Fruit fly (Drosophila melanogaster) whole organism, pupa: ENCODE data around the gene CG13055.

ENCODE experiments used
- CG10348 ChIP-seq: fragments of 200-800 bp; sonication (Bioruptor generic); IDR thresholded peaks from 2 replicates; pipeline ENCODE4 v1.3.6; 2022; ENCODE audit warnings: missing biosample characterization, missing genetic modification characterization
- CG12605 ChIP-seq: fragments of 200-800 bp; sonication (Bioruptor generic); IDR thresholded peaks from 2 replicates; pipeline ENCODE4 v1.3.6; 2022; ENCODE audit warnings: missing biosample characterization, missing genetic modification characterization
- CG13204 ChIP-seq: fragments of 200-800 bp; sonication (Bioruptor generic); optimal IDR thresholded peaks from 2 replicates; lab custom pipeline; 2018; ENCODE audit warnings: missing biosample characterization, mild to moderate bottlenecking, missing genetic modification characterization, moderate library complexity
- CG14655 ChIP-seq: fragments of 200-800 bp; sonication (Bioruptor generic); optimal IDR thresholded peaks from 3 replicates; lab custom pipeline; 2017; ENCODE audit warnings: mild to moderate bottlenecking, missing biosample characterization, missing genetic modification reagents, missing genetic modification characterization
- CG15710 ChIP-seq: fragments of 200-800 bp; sonication (Bioruptor generic); optimal IDR thresholded peaks from 2 replicates; lab custom pipeline; 2018; ENCODE audit warnings: missing biosample characterization, mild to moderate bottlenecking, missing genetic modification characterization, moderate library complexity
- CG17806 ChIP-seq: fragments of 200-800 bp; sonication (Bioruptor generic); optimal IDR thresholded peaks from 2 replicates; lab custom pipeline; 2018; ENCODE audit warnings: missing biosample characterization, mild to moderate bottlenecking, missing genetic modification characterization, moderate library complexity
- CG32121 ChIP-seq: fragments of 200-800 bp; sonication (Bioruptor generic); IDR thresholded peaks from 2 replicates; pipeline ENCODE4 v1.3.6; 2022; ENCODE audit warnings: missing biosample characterization, missing genetic modification characterization
- CG34367 ChIP-seq: fragments of 200-800 bp; sonication (Bioruptor generic); optimal IDR thresholded peaks from 2 replicates; lab custom pipeline; 2018; ENCODE audit warnings: missing biosample characterization, mild to moderate bottlenecking, missing genetic modification characterization
- CG4496 ChIP-seq: fragments of 200-800 bp; sonication (Bioruptor generic); IDR thresholded peaks from 3 replicates; pipeline ENCODE4 v1.3.6; 2022; ENCODE audit warnings: missing biosample characterization, missing genetic modification characterization
- CG8159 ChIP-seq: fragments of 200-800 bp; sonication (Bioruptor generic); optimal IDR thresholded peaks from 3 replicates; lab custom pipeline; 2018; ENCODE audit warnings: missing biosample characterization, mild to moderate bottlenecking, missing genetic modification characterization, moderate library complexity
- CG8301 ChIP-seq: fragments of 200-800 bp; sonication (Bioruptor generic); optimal IDR thresholded peaks from 2 replicates; lab custom pipeline; 2018; ENCODE audit warnings: missing biosample characterization, mild to moderate bottlenecking, missing genetic modification characterization
- CG9948 ChIP-seq: fragments of 200-800 bp; sonication (Bioruptor generic); optimal IDR thresholded peaks from 2 replicates; lab custom pipeline; 2018; ENCODE audit warnings: missing biosample characterization, mild to moderate bottlenecking, missing genetic modification characterization, moderate library complexity
- D1 ChIP-seq: fragments of 200-800 bp; sonication (Bioruptor generic); optimal IDR thresholded peaks from 2 replicates; lab custom pipeline; 2018; ENCODE audit warnings: missing biosample characterization, mild to moderate bottlenecking, missing genetic modification characterization, moderate library complexity
- EcR ChIP-seq: fragments of 200-800 bp; sonication (Bioruptor generic); optimal IDR thresholded peaks from 3 replicates; lab custom pipeline; 2019; ENCODE audit warnings: missing biosample characterization, missing genetic modification characterization, mild to moderate bottlenecking, moderate library complexity, missing genetic modification reagents
- Ets98B ChIP-seq: fragments of 200-800 bp; sonication (Bioruptor generic); IDR thresholded peaks from 2 replicates; pipeline ENCODE4 v1.3.6; 2022; ENCODE audit warnings: missing biosample characterization, missing genetic modification characterization
- Pif1A ChIP-seq: fragments of 200-800 bp; sonication (Bioruptor generic); optimal IDR thresholded peaks from 3 replicates; lab custom pipeline; 2016; ENCODE audit warnings: missing biosample characterization, missing genetic modification characterization
- Pif1B ChIP-seq: fragments of 200-800 bp; sonication (Bioruptor generic); optimal IDR thresholded peaks from 3 replicates; lab custom pipeline; 2016; ENCODE audit warnings: missing biosample characterization, missing genetic modification characterization
- Snoo ChIP-seq: fragments of 200-800 bp; sonication (Bioruptor generic); optimal IDR thresholded peaks from 3 replicates; lab custom pipeline; 2017; ENCODE audit warnings: missing biosample characterization, mild to moderate bottlenecking, missing genetic modification characterization, inconsistent platforms
- fd96Ca ChIP-seq: fragments of 200-800 bp; sonication (Bioruptor generic); IDR thresholded peaks from 3 replicates; pipeline ENCODE4 v1.3.6; 2022; ENCODE audit warnings: missing biosample characterization, missing genetic modification characterization
- gl ChIP-seq: fragments of 200-800 bp; sonication (Bioruptor generic); optimal IDR thresholded peaks from 2 replicates; lab custom pipeline; 2018; ENCODE audit warnings: missing biosample characterization, mild to moderate bottlenecking, missing genetic modification characterization
- rn ChIP-seq: fragments of 200-800 bp; sonication (Bioruptor generic); IDR thresholded peaks from 2 replicates; pipeline ENCODE4 v1.3.6; 2022; ENCODE audit warnings: missing biosample characterization, missing genetic modification characterization

Gene CG13055

DNA sequence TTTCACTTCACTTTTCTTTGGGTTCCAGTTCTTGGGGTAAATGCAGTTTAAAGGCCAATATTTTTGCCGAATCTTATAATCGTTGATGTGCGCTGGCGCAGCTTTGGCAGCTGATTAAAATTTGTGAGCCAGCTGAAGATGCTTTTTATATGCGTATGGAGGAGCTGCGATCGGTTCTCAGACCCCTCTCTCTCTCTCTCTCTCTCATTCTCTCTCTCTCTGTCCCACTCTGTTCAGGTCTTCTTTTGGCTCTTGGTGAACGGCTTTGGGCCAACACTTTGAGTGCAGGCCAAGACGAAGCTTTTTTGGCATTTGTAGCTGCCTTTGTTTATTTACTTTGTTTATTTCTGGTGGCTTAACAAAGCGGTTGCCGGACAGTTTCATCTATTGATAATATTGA lies 36.2 kb upstream of the CG13055 start, which contains the start of gene CG13046:
Gene CG13046 (minus strand): TSS at position 101 of the 400 bp plus-strand sequence.
- no peak for TF ChIP-seq Snoo
- TF ChIP-seq, all 21 proteins: peak for 0

DNA sequence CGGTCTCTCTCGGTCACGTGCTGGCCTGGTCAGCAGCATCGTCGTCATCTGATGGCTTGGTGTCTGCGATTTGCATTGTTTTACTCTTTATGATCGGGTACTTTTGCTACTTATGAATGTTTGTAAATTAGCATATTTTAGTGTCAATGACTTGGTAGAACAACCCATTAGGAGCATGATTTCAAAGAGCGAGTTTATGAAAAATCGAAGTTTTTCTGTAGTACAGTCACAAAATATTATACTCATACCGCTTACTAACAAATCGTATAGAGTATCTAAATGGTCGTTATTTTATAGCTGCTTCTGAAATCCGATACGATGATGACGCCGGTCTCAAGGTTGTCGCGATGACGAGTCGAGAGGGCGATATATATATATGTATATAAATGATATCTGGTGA lies 34.1 kb upstream of the CG13055 start:
- TF ChIP-seq CG17806 (peak; percentile 76), Pif1B (peak; percentile 56), CG15710 (peak; percentile 86), CG9948 (tag; lab: Kevin White, UChicago) (peak; percentile 70), Pif1A (peak; percentile 65), CG8159 (tag; lab: Kevin White, UChicago) (peak; percentile 89), rn (no peak), CG8301 (tag; lab: Kevin White, UChicago) (no peak), CG32121 (GFP tag; lab: Robert Waterston, UW) (no peak), D1 (peak; percentile 62), CG34367 (tag; lab: Kevin White, UChicago) (peak; percentile 67), Snoo (peak; percentile 7), CG4496 (GFP tag; lab: Robert Waterston, UW) (no peak), gl (peak; percentile 53), EcR (GFP tag; lab: Kevin White, UChicago) (peak; percentile 87), CG12605 (GFP tag; lab: Robert Waterston, UW) (no peak), CG14655 (peak; percentile 27), Ets98B (GFP tag; lab: Robert Waterston, UW) (no peak), CG13204 (GFP tag; lab: Kevin White, UChicago) (peak; percentile 33)

DNA sequence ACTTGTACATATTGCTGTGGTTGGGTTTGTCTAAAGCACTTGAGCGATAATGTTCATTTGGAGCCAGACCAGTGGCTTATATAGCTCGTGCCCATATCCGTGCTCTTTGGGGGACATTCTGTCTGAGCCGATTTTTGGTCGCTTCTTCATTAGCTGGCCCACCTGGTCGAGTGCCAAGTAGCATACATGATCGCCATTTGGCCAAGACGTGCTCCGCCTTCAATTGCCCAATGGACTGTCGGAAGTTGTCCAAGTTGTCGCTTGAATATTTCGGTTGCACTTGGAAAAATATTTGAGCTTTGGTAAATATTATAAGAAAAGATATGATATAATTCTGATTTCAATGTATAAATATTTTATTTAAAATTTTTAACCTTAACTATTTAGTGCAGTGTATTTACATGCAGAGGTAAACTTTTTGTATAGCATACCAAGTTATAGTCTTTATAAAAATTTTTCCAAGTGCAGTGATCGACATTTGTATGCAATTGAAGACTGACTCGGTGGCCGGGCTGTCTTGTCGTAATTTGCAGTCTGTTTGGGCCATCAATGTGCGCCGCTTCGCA lies 33.3 kb upstream of the CG13055 start, which contains the start of gene CG13047:
Gene CG13047 (minus strand): TSS at position 51 of the 566 bp plus-strand sequence.
- TF ChIP-seq CG8159 (tag; lab: Kevin White, UChicago): peak; percentile 55
- TF ChIP-seq CG9948 (tag; lab: Kevin White, UChicago): peak; percentile 52
- TF ChIP-seq CG13204 (GFP tag; lab: Kevin White, UChicago): no peak
- peak; percentile 1 for TF ChIP-seq CG34367 (tag; lab: Kevin White, UChicago)
- TF ChIP-seq CG14655: peak; percentile 17
- peak; percentile 33 for TF ChIP-seq CG17806
- 0 out of 3 replicates have a peak, but pooled peaks have one; percentile 17 for TF ChIP-seq CG4496 (GFP tag; lab: Robert Waterston, UW)
- TF ChIP-seq CG15710: peak; percentile 29
- TF ChIP-seq fd96Ca: no peak
- TF ChIP-seq CG12605 (GFP tag; lab: Robert Waterston, UW): no peak

DNA sequence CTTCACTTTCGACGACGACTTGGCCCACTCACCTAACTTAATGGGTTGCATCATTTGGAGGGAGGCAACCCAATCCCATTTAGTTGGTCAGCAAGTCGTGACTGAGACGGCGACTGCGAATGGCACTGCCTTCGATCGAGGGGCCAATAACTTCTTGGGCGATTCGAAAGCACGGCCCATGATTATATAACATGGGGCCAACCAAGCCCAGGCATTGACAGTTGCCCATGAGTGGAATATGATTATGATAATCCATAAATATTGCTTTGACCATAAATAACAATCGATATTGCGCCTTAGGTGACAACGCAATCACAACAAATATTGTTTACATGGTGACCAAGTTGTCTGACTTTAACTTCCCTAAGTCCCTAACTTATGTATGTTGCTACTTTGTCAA lies 31.7 kb upstream of the CG13055 start, which contains the start of gene CG13048:
Gene CG13048 (minus strand): TSS at position 101 of the 400 bp plus-strand sequence.
- TF ChIP-seq CG10348 (GFP tag; lab: Robert Waterston, UW) (0 out of 2 replicates have a peak, but pooled peaks have one; percentile 16), CG34367 (tag; lab: Kevin White, UChicago) (no peak), Snoo (no peak)

DNA sequence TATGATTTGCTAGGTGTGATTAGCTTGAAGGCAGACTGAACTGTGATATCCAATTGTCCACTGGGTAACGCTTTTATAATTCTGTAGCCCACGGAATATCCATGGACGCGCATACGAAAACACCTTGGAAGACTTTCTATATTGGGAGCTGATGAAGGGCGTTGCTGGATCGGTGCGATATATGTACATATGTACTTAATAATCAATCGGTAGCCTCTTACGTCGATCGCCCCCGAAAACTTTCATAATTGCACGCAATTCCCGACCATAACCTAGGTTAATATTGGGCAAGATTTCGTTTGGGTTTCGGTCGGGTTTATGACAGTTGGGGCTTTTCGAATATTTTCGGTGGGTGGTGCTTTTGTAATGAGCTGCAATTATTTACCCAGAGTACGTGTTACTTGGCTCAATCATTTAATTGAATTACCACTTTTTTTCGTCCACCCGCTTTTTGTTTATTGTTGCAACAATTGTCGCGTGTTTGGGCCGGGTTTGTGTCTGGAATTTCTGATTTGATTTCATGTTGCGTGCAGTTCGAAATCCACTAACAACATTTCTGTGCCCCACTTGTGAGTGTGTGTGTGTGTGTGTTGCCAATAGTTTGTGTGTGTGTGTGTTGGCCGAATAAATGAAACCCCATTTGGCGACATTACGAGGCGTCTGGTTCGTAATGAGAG lies 29.9 kb upstream of the CG13055 start, which contains the start of gene CG13049:
Gene CG13049 (minus strand): TSS at position 51 of the 677 bp plus-strand sequence.
- TF ChIP-seq CG17806: no peak
- no peak for TF ChIP-seq gl
- TF ChIP-seq fd96Ca: no peak
- TF ChIP-seq Pif1A: no peak
- no peak for TF ChIP-seq CG15710
- no peak for TF ChIP-seq CG10348 (GFP tag; lab: Robert Waterston, UW)
- TF ChIP-seq CG13204 (GFP tag; lab: Kevin White, UChicago): no peak
- no peak for TF ChIP-seq Ets98B (GFP tag; lab: Robert Waterston, UW)
- no peak for TF ChIP-seq Pif1B
- TF ChIP-seq CG8301 (tag; lab: Kevin White, UChicago): no peak
- no peak for TF ChIP-seq CG34367 (tag; lab: Kevin White, UChicago)
- TF ChIP-seq EcR (GFP tag; lab: Kevin White, UChicago): no peak
- TF ChIP-seq CG8159 (tag; lab: Kevin White, UChicago): no peak
- no peak for TF ChIP-seq Snoo
- no peak for TF ChIP-seq D1

DNA sequence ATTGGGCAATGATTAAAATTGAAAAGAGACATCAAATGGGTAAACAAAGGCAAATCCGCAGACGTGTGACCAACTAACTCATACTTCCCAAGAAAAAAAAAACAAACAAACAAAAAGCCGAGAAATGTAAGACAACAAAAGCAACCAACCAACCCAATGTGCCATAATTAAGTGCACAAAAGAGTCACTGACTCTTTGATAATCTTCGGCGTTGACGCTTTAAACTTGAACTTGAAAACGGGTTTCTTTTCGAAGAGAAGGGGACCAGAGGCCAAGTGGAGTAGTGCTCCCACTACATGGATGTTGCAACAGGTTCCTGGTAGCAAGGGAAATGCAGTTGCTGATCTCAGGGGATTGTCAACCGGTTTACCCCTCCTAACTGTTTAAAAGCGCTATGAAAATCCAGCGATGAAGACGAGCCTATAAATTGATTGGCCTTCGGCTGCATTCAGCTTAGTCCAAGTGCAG lies 27.9 kb upstream of the CG13055 start, which contains the start of gene CG13064:
Gene CG13064 (plus strand): TSS at position 418 of the 468 bp plus-strand sequence.
- TF ChIP-seq Ets98B (GFP tag; lab: Robert Waterston, UW) (no peak), EcR (GFP tag; lab: Kevin White, UChicago) (peak; percentile 96)
- TF ChIP-seq, all 21 proteins: peak for 1

DNA sequence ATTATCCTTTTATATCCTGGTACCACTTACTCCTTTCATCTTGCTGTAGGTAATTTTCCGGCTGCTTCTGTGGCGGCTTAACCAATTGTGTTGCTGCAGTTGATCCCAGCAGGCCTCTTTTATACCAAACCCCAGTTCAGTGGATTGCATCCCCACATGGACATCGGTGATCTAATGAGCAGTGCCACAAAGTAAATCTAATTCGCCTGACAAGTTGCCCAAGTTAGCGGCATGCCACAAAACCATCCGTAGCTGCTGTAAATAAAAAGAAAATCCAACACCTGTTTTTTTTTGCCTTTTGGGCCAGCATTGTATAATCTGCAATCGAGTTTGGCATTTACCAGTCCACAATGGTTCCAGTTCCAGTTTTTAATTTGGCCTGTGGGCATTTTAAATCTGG lies 27.0 kb upstream of the CG13055 start, which contains the start of gene CG13050:
Gene CG13050 (minus strand): TSS at position 101 of the 400 bp plus-strand sequence.
- TF ChIP-seq D1: no peak
- TF ChIP-seq Pif1B: no peak
- no peak for TF ChIP-seq EcR (GFP tag; lab: Kevin White, UChicago)
- TF ChIP-seq CG10348 (GFP tag; lab: Robert Waterston, UW): no peak
- TF ChIP-seq CG9948 (tag; lab: Kevin White, UChicago): no peak
- TF ChIP-seq CG8159 (tag; lab: Kevin White, UChicago): no peak
- no peak for TF ChIP-seq CG15710
- no peak for TF ChIP-seq CG13204 (GFP tag; lab: Kevin White, UChicago)
- no peak for TF ChIP-seq Ets98B (GFP tag; lab: Robert Waterston, UW)
- no peak for TF ChIP-seq CG14655
- no peak for TF ChIP-seq CG32121 (GFP tag; lab: Robert Waterston, UW)
- TF ChIP-seq CG17806: no peak
- TF ChIP-seq CG4496 (GFP tag; lab: Robert Waterston, UW): no peak
- TF ChIP-seq Snoo: no peak
- no peak for TF ChIP-seq Pif1A
- TF ChIP-seq fd96Ca: no peak
- TF ChIP-seq CG8301 (tag; lab: Kevin White, UChicago): no peak
- TF ChIP-seq CG12605 (GFP tag; lab: Robert Waterston, UW): no peak
- TF ChIP-seq CG34367 (tag; lab: Kevin White, UChicago): no peak
